Worm (Caenorhabditis elegans): Measurements from ENCODE around the gene T07F8.4.

The T07F8.4 gene

DNA sequence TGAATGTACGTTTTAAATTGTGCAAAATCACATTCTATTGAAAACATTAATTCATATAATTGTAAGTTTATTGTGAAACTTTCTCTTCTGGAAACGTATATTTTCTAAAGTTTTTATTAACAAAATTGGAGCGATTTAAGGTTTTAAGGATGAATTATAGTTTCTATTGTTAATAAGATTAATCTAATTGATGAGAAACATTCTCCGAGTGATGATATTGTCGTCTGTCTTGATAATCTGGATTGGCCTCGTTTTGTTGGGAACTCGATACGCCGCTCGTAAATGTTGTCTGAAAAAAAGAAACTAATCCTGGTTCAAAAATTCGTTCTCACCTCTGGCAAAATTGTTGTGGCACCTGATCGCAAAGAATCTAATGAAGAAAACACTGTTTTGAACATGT is 25.5 kb downstream of the T07F8.4 start:
- TF ChIP-seq ama-1 (optimal IDR thresholded peaks at IDR 0.05): no peak
- TF ChIP-seq nhr-237 (tag; optimal IDR thresholded peaks at IDR 0.05): no peak
- TF ChIP-seq snpc-4 (tag; optimal IDR thresholded peaks at IDR 0.05): no peak
- TF ChIP-seq tbx-2 (tag; optimal IDR thresholded peaks at IDR 0.05): no peak
- no peak for TF ChIP-seq fkh-8 (tag; optimal IDR thresholded peaks at IDR 0.05)
- TF ChIP-seq lin-15B (tag; optimal IDR thresholded peaks at IDR 0.05): no peak
- TF ChIP-seq nhr-71 (tag; optimal IDR thresholded peaks at IDR 0.05): no peak
- no peak for TF ChIP-seq tlp-1 (tag; optimal IDR thresholded peaks at IDR 0.05)
- TF ChIP-seq mdl-1 (tag; optimal IDR thresholded peaks at IDR 0.05): no peak
- TF ChIP-seq pqm-1 (tag; optimal IDR thresholded peaks at IDR 0.05): no peak
- no peak for TF ChIP-seq aha-1 (tag; optimal IDR thresholded peaks at IDR 0.05)

DNA sequence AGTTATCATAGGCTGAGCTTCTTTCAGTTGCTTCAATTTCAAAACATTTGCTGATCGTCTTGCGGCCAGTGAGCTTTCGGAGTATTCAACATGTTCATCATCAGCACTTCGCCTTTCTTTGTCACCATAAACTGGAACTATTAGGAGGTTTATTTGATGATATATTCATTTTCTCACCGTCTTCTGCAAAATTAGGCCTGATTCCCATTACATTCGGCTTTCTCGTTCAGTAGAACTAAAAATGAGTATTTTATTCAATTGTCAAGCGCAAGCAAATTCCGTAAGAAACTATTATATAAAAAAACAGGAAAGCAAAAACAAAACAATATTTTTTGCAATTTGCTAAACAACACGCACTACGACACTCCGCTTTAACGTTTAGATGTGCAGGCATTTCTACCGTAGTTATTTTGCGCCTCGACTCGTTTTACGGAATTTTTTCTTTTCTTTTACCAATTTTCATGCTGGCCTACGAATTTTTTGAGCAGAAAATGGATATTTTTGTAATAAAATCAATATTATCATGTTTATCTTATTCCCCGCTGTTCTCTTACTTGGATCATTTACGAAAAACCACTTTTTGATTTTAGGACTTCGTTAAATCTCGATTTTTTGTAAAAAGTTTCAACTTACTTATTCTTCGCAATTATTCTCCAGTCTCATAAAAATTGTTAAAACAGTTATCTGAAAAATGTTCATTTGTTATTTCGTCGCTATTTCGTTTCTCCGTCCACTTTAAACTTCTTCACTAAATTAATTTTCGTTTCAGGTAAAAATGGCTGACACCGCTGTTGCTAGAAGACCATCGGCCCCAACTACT is 26.8 kb downstream of the T07F8.4 start, which contains the start of the genes farl-11 and rpl-33:
TSS of gene farl-11 (minus strand) at position 242 of the 820 bp plus-strand sequence.
TSS of gene rpl-33 (plus strand) at position 770 of the 820 bp plus-strand sequence.
- TF ChIP-seq ama-1 (optimal IDR thresholded peaks at IDR 0.05) (peak; percentile 62), egl-27 (tag; optimal IDR thresholded peaks at IDR 0.05) (no peak), mdl-1 (tag; optimal IDR thresholded peaks at IDR 0.05) (peak in 1 of 2 experiments; percentile 65), swsn-7 (tag; optimal IDR thresholded peaks at IDR 0.05) (peak; percentile 76), F16B12.6 (tag; optimal IDR thresholded peaks at IDR 0.05) (peak; percentile 70), hlh-4 (tag; optimal IDR thresholded peaks at IDR 0.05) (no peak), mep-1 (tag; optimal IDR thresholded peaks at IDR 0.05) (peak; percentile 96), mab-9 (GFP tag; IDR thresholded peaks at IDR 0.05) (no peak), ets-5 (GFP tag; IDR thresholded peaks at IDR 0.05) (no peak), hlh-17 (GFP tag; optimal IDR thresholded peaks at IDR 0.05; ENCODE audit: borderline replicate concordance) (no peak), C16A3.4 (tag; optimal IDR thresholded peaks at IDR 0.05) (peak; percentile 95), zip-4 (GFP tag; optimal IDR thresholded peaks at IDR 0.05) (no peak), dpl-1 (GFP tag; optimal IDR thresholded peaks at IDR 0.05) (peak; percentile 75 to 83 (median 81)), aha-1 (tag; optimal IDR thresholded peaks at IDR 0.05) (no peak), nhr-84 (tag; optimal IDR thresholded peaks at IDR 0.05) (no peak), hpl-2 (GFP tag; optimal IDR thresholded peaks at IDR 0.05) (peak; percentile 52), nhr-28 (tag; optimal IDR thresholded peaks at IDR 0.05) (no peak), nhr-20 (tag; optimal IDR thresholded peaks at IDR 0.05) (peak; percentile 86), pag-3 (tag; optimal IDR thresholded peaks at IDR 0.05; ENCODE audit: borderline replicate concordance, insufficient read depth) (no peak), ceh-82 (tag; optimal IDR thresholded peaks at IDR 0.05) (peak; percentile 77 to 92 (median 80)), efl-1 (optimal IDR thresholded peaks at IDR 0.05) (peak; percentile 84 to 86), efl-1 (GFP tag; optimal IDR thresholded peaks at IDR 0.05 in 1 of 2) (peak; percentile 79 to 97), skn-1 (tag; optimal IDR thresholded peaks at IDR 0.05) (peak; percentile 93), ceh-88 (GFP tag; IDR thresholded peaks at IDR 0.05) (peak; percentile 26; the same call in 1 of the 2 replicates), sptf-1 (tag; optimal IDR thresholded peaks at IDR 0.05) (no peak), ceh-90 (tag; optimal IDR thresholded peaks at IDR 0.05) (no peak), nhr-19 (GFP tag; conservative IDR thresholded peaks at IDR 0.05) (peak; percentile 77), ceh-63 (GFP tag; optimal IDR thresholded peaks at IDR 0.05) (no peak), lin-15B (tag; optimal IDR thresholded peaks at IDR 0.05) (peak; percentile 98), C04F5.9 (tag; optimal IDR thresholded peaks at IDR 0.05) (peak; percentile 58), lsy-2 (tag; optimal IDR thresholded peaks at IDR 0.05) (peak; percentile 98 to 100), lin-14 (GFP tag; optimal IDR thresholded peaks at IDR 0.05) (peak; percentile 85), alr-1 (tag; optimal IDR thresholded peaks at IDR 0.05; ENCODE audit: borderline replicate concordance) (no peak), zag-1 (tag; optimal IDR thresholded peaks at IDR 0.05) (no peak), snu-23 (GFP tag; optimal IDR thresholded peaks at IDR 0.05) (peak; percentile 92), irx-1 (tag; optimal IDR thresholded peaks at IDR 0.05) (peak; percentile 43), unc-62 (GFP tag; optimal IDR thresholded peaks at IDR 0.05) (no peak), lin-35 (GFP tag; optimal IDR thresholded peaks at IDR 0.05) (peak; percentile 83 to 93), blmp-1 (tag; optimal IDR thresholded peaks at IDR 0.05) (peak; percentile 84), aly-2 (tag; optimal IDR thresholded peaks at IDR 0.05) (peak; percentile 77), fkh-4 (tag; optimal IDR thresholded peaks at IDR 0.05; ENCODE audit: borderline replicate concordance) (no peak), nhr-237 (tag; optimal IDR thresholded peaks at IDR 0.05) (peak; percentile 87), Y116A8C.19 (tag; optimal IDR thresholded peaks at IDR 0.05; ENCODE audit: borderline replicate concordance) (no peak), nhr-77 (tag; optimal IDR thresholded peaks at IDR 0.05) (peak; percentile 80)

All from whole organism, L1 larva.